Fruit fly (Drosophila melanogaster) whole organism, embryonic: ENCODE results near the gene CG10984.

Source experiments
- ATbp ChIP-seq: fragments of 200-800 bp; sonication (Bioruptor generic); optimal IDR thresholded peaks from 2 replicates; lab custom pipeline; 2017; ENCODE audit warnings: missing biosample characterization, mild to moderate bottlenecking, missing genetic modification characterization, missing genetic modification reagents
- Bteb2 ChIP-seq: fragments of 200-800 bp; sonication (Bioruptor generic); optimal IDR thresholded peaks from 2 replicates; lab custom pipeline; 2016; ENCODE audit warnings: missing biosample characterization, missing genetic modification characterization
- CG10654 ChIP-seq: fragments of 200-800 bp; sonication (Bioruptor generic); optimal IDR thresholded peaks from 2 replicates; lab custom pipeline; 2016; ENCODE audit warnings: missing biosample characterization, missing genetic modification characterization
- CG11456 ChIP-seq: fragments of 200-800 bp; sonication (Bioruptor generic); IDR thresholded peaks from 3 replicates; pipeline ENCODE4 v1.3.6; 2022; ENCODE audit warnings: missing biosample characterization, missing genetic modification characterization
- CG11723 ChIP-seq: fragments of 200-800 bp; sonication (Bioruptor generic); optimal IDR thresholded peaks from 2 replicates; lab custom pipeline; 2017; ENCODE audit warnings: missing biosample characterization, mild to moderate bottlenecking, missing genetic modification characterization
- CG12071 ChIP-seq: fragments of 200-800 bp; sonication (Bioruptor generic); optimal IDR thresholded peaks from 3 replicates; lab custom pipeline; 2018; ENCODE audit warnings: missing biosample characterization, mild to moderate bottlenecking, missing genetic modification characterization
- CG14050 ChIP-seq: fragments of 200-800 bp; sonication (Bioruptor generic); IDR thresholded peaks from 3 replicates; pipeline ENCODE4 v1.3.6; 2022; ENCODE audit warnings: missing biosample characterization, missing genetic modification characterization
- CG14441 ChIP-seq: fragments of 200-800 bp; sonication (Bioruptor generic); IDR thresholded peaks from 2 replicates; pipeline ENCODE4 v1.3.6; 2022; ENCODE audit warnings: missing biosample characterization, missing genetic modification characterization
- CG15011 ChIP-seq: fragments of 200-800 bp; sonication (Bioruptor generic); optimal IDR thresholded peaks from 3 replicates; lab custom pipeline; 2018; ENCODE audit warnings: missing biosample characterization, mild to moderate bottlenecking, missing genetic modification characterization
- CG1647 ChIP-seq: fragments of 200-800 bp; sonication (Bioruptor generic); optimal IDR thresholded peaks from 3 replicates; lab custom pipeline; 2016; ENCODE audit warnings: missing biosample characterization, missing genetic modification characterization
- CG18011 ChIP-seq: fragments of 200-800 bp; sonication (Bioruptor generic); optimal IDR thresholded peaks from 2 replicates; lab custom pipeline; 2017; ENCODE audit warnings: missing biosample characterization, missing genetic modification characterization, mild to moderate bottlenecking, moderate library complexity, missing genotype
- CG18619 ChIP-seq: fragments of 200-800 bp; sonication (Bioruptor generic); optimal IDR thresholded peaks from 3 replicates; lab custom pipeline; 2017; ENCODE audit warnings: missing biosample characterization, mild to moderate bottlenecking, missing genetic modification characterization
- CG2120 ChIP-seq: fragments of 200-800 bp; sonication (Bioruptor generic); optimal IDR thresholded peaks from 3 replicates; lab custom pipeline; 2016; ENCODE audit warnings: missing biosample characterization, missing genetic modification characterization
- CG2875 ChIP-seq: fragments of 200-800 bp; sonication (Bioruptor generic); optimal IDR thresholded peaks from 2 replicates; lab custom pipeline; 2017; ENCODE audit warnings: missing biosample characterization, mild to moderate bottlenecking, missing genetic modification characterization, missing genetic modification reagents
- CG3281 ChIP-seq: fragments of 200-800 bp; sonication (Bioruptor generic); optimal IDR thresholded peaks from 3 replicates; lab custom pipeline; 2017; ENCODE audit warnings: missing biosample characterization, mild to moderate bottlenecking, missing genetic modification characterization
- CG33213 ChIP-seq: fragments of 200-800 bp; sonication (Bioruptor generic); optimal IDR thresholded peaks from 3 replicates; lab custom pipeline; 2016; ENCODE audit warnings: missing biosample characterization, missing genetic modification characterization
- CG3995 ChIP-seq: fragments of 200-800 bp; sonication (Bioruptor generic); optimal IDR thresholded peaks from 3 replicates; lab custom pipeline; 2016; ENCODE audit warnings: missing biosample characterization, missing genetic modification characterization
- CG4328 ChIP-seq: fragments of 200-800 bp; sonication (Bioruptor generic); optimal IDR thresholded peaks from 3 replicates; lab custom pipeline; 2017; ENCODE audit warnings: missing biosample characterization, missing genetic modification reagents, missing genetic modification characterization
- CG6175 ChIP-seq: fragments of 200-800 bp; sonication (Bioruptor generic); IDR thresholded peaks from 3 replicates; pipeline ENCODE4 v1.3.6; 2022; ENCODE audit warnings: missing biosample characterization, missing genetic modification characterization
- CG6683 ChIP-seq: fragments of 200-800 bp; sonication (Bioruptor generic); optimal IDR thresholded peaks from 2 replicates; lab custom pipeline; 2017; ENCODE audit warnings: missing biosample characterization, mild to moderate bottlenecking, missing genetic modification characterization, missing genetic modification reagents
- CG7372 ChIP-seq: fragments of 200-800 bp; sonication (Bioruptor generic); IDR thresholded peaks from 2 replicates; pipeline ENCODE4 v1.3.6; 2022; ENCODE audit warnings: missing biosample characterization, missing genetic modification characterization
- CG7839 ChIP-seq: fragments of 200-800 bp; sonication (Bioruptor generic); optimal IDR thresholded peaks from 3 replicates; lab custom pipeline; 2018; ENCODE audit warnings: missing biosample characterization, mild to moderate bottlenecking, missing genetic modification characterization, moderate library complexity
- CG9609 ChIP-seq: fragments of 200-800 bp; sonication (Bioruptor generic); optimal IDR thresholded peaks from 3 replicates; lab custom pipeline; 2016; ENCODE audit warnings: missing biosample characterization, missing genetic modification characterization
- CG9932 ChIP-seq: fragments of 200-800 bp; sonication (Bioruptor generic); IDR thresholded peaks from 2 replicates; pipeline ENCODE4 v1.3.6; 2022; ENCODE audit warnings: missing biosample characterization, missing genetic modification characterization
- D19B ChIP-seq: fragments of 200-800 bp; sonication (Bioruptor generic); optimal IDR thresholded peaks from 2 replicates; lab custom pipeline; 2017; ENCODE audit warnings: missing biosample characterization, mild to moderate bottlenecking, missing genetic modification characterization
- Doc3 ChIP-seq: fragments of 200-800 bp; sonication (Bioruptor generic); IDR thresholded peaks from 3 replicates; pipeline ENCODE4 v1.3.6; 2022; ENCODE audit warnings: missing biosample characterization, missing genetic modification characterization; ENCODE audit not compliant: partially characterized antibody
- E2f2 ChIP-seq: fragments of 200-800 bp; sonication (Bioruptor generic); IDR thresholded peaks from 2 replicates; pipeline ENCODE4 v1.3.6; 2022; ENCODE audit warnings: missing biosample characterization, missing genetic modification characterization
- HmgD ChIP-seq: fragments of 200-800 bp; sonication (Bioruptor generic); optimal IDR thresholded peaks from 3 replicates; lab custom pipeline; 2016; ENCODE audit warnings: missing biosample characterization, missing genetic modification characterization
- MBD-R2 ChIP-seq: fragments of 200-800 bp; sonication (Bioruptor generic); IDR thresholded peaks from 2 replicates; pipeline ENCODE4 v1.3.6; 2022; ENCODE audit warnings: missing biosample characterization, missing genetic modification characterization
- Max ChIP-seq: fragments of 200-800 bp; sonication (Bioruptor generic); optimal IDR thresholded peaks from 2 replicates; lab custom pipeline; 2016; ENCODE audit warnings: missing biosample characterization, mild to moderate bottlenecking, missing genetic modification characterization
- Nf-YC ChIP-seq: fragments of 200-800 bp; optimal IDR thresholded peaks from 3 replicates; lab custom pipeline; 2019; ENCODE audit warnings: missing biosample characterization, mild to moderate bottlenecking, missing genetic modification characterization, moderate library complexity
- Oli ChIP-seq: fragments of 200-800 bp; sonication (Bioruptor generic); optimal IDR thresholded peaks from 2 replicates; lab custom pipeline; 2018; ENCODE audit warnings: missing biosample characterization, mild to moderate bottlenecking, missing genetic modification characterization, moderate library complexity
- Sox102F ChIP-seq: fragments of 200-800 bp; sonication (Bioruptor generic); optimal IDR thresholded peaks from 2 replicates; lab custom pipeline; 2018; ENCODE audit warnings: missing biosample characterization, mild to moderate bottlenecking, missing genetic modification characterization, moderate library complexity
- cg ChIP-seq: fragments of 200-800 bp; sonication (Bioruptor generic); optimal IDR thresholded peaks from 3 replicates; lab custom pipeline; 2019; ENCODE audit warnings: missing biosample characterization, mild to moderate bottlenecking, missing genetic modification characterization, moderate library complexity
- chinmo ChIP-seq: fragments of 200-800 bp; sonication (Bioruptor generic); IDR thresholded peaks from 4 replicates; pipeline ENCODE4 v1.3.6; 2022; ENCODE audit warnings: missing biosample characterization, missing genetic modification characterization; ENCODE audit not compliant: partially characterized antibody
- emc ChIP-seq: fragments of 200-800 bp; sonication (Bioruptor generic); optimal IDR thresholded peaks from 2 replicates; lab custom pipeline; 2016; ENCODE audit warnings: missing biosample characterization, missing genetic modification characterization
- exex ChIP-seq: fragments of 200-800 bp; sonication (Bioruptor generic); optimal IDR thresholded peaks from 4 replicates; lab custom pipeline; 2018; ENCODE audit warnings: missing biosample characterization, mild to moderate bottlenecking, missing genetic modification characterization, moderate library complexity
- fd102C ChIP-seq: fragments of 200-800 bp; sonication (Bioruptor generic); optimal IDR thresholded peaks from 2 replicates; lab custom pipeline; 2018; ENCODE audit warnings: missing biosample characterization, mild to moderate bottlenecking, missing genetic modification characterization, moderate library complexity
- fd96Cb ChIP-seq: fragments of 200-800 bp; sonication (Bioruptor generic); optimal IDR thresholded peaks from 2 replicates; lab custom pipeline; 2018; ENCODE audit warnings: missing biosample characterization, mild to moderate bottlenecking, missing genetic modification characterization, moderate library complexity
- fu2 ChIP-seq: fragments of 200-800 bp; sonication (Bioruptor generic); optimal IDR thresholded peaks from 2 replicates; lab custom pipeline; 2016; ENCODE audit warnings: missing biosample characterization, missing genetic modification characterization
- ham ChIP-seq: fragments of 200-800 bp; sonication (Bioruptor generic); IDR thresholded peaks from 2 replicates; pipeline ENCODE4 v1.3.6; 2022; ENCODE audit warnings: missing biosample characterization, missing genetic modification characterization
- inv ChIP-seq: fragments of 200-800 bp; sonication (Bioruptor generic); IDR thresholded peaks from 2 replicates; pipeline ENCODE4 v1.3.6; 2022; ENCODE audit warnings: missing biosample characterization, missing genetic modification characterization; ENCODE audit not compliant: partially characterized antibody
- mam ChIP-seq: fragments of 200-800 bp; sonication (Bioruptor generic); optimal IDR thresholded peaks from 3 replicates; lab custom pipeline; 2016; ENCODE audit warnings: missing biosample characterization, missing genetic modification characterization
- onecut ChIP-seq: fragments of 200-800 bp; sonication (Bioruptor generic); IDR thresholded peaks from 2 replicates; pipeline ENCODE4 v1.3.6; 2022; ENCODE audit warnings: missing biosample characterization, missing genetic modification characterization
- pb ChIP-seq: fragments of 200-800 bp; sonication (Bioruptor generic); optimal IDR thresholded peaks from 3 replicates; lab custom pipeline; 2016; ENCODE audit warnings: missing biosample characterization, missing genetic modification characterization
- pros ChIP-seq: fragments of 200-800 bp; sonication (Bioruptor generic); optimal IDR thresholded peaks from 3 replicates; lab custom pipeline; 2019; ENCODE audit warnings: missing biosample characterization, mild to moderate bottlenecking, missing genetic modification characterization, moderate library complexity
- pzg ChIP-seq: fragments of 200-800 bp; sonication (Bioruptor generic); optimal IDR thresholded peaks from 3 replicates; lab custom pipeline; 2018; ENCODE audit warnings: missing biosample characterization, mild to moderate bottlenecking, missing genetic modification characterization, moderate library complexity
- sc ChIP-seq, 3 experiments: fragments of >200 bp in 2 of 3; fragments of 200-800 bp in 1 of 3; sonication (Bioruptor generic) in 1 of 3; optimal IDR thresholded peaks; 2 replicates in 2 of 3; 3 replicates in 1 of 3; lab custom pipeline; 2017; ENCODE audit warnings: mild to moderate bottlenecking in 1 of 3, missing biosample characterization in 1 of 3, missing genetic modification characterization in 1 of 3, missing genetic modification reagents in 1 of 3
- slou ChIP-seq: fragments of 200-800 bp; sonication (Bioruptor generic); optimal IDR thresholded peaks from 3 replicates; lab custom pipeline; 2016; ENCODE audit warnings: missing biosample characterization, missing genetic modification characterization
- so ChIP-seq: fragments of 200-800 bp; sonication (Bioruptor generic); IDR thresholded peaks from 3 replicates; pipeline ENCODE4 v1.3.6; 2022; ENCODE audit warnings: missing biosample characterization, missing genetic modification characterization
- stc ChIP-seq: fragments of 200-800 bp; sonication (Bioruptor generic); IDR thresholded peaks from 2 replicates; pipeline ENCODE4 v1.3.6; 2022; ENCODE audit warnings: missing biosample characterization, missing genetic modification characterization

CG10984 gene

DNA sequence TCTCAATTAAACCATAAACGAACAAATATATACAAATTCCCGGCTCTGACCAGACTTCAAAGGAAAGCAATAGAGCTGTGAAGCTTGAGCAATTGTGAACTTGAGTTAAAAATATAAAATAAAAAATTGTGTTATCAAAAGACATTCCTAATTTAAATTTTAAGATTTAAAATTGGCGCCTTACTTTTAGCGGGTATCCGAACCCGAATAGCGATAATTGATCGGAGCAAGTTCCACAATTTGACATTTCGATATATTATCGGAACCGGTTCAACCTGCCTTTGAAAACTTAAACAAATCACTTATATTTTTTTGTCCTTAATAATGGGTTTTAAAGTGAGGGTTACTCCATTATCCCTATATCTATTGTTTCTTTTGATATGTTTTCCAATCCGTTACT lies 17.2 kb upstream of the CG10984 start:
- TF ChIP-seq CG10654 (GFP tag; lab: Kevin White, UChicago) = no peak
- TF ChIP-seq ham (GFP tag; lab: Robert Waterston, UW) = no peak
- TF ChIP-seq CG2120 = no peak
- no peak for TF ChIP-seq CG14441 (GFP tag; lab: Robert Waterston, UW)
- TF ChIP-seq CG9932 (GFP tag; lab: Robert Waterston, UW) = no peak
- no peak for TF ChIP-seq Sox102F (GFP tag; lab: Kevin White, UChicago)
- no peak for TF ChIP-seq so (GFP tag; lab: Robert Waterston, UW)
- TF ChIP-seq CG18619 (GFP tag; lab: Kevin White, UChicago) = no peak
- no peak for TF ChIP-seq CG12071 (GFP tag; lab: Kevin White, UChicago)
- TF ChIP-seq CG18011 = no peak
- no peak for TF ChIP-seq CG9609
- no peak for TF ChIP-seq pros (GFP tag; lab: Kevin White, UChicago)
- no peak for TF ChIP-seq fd102C
- TF ChIP-seq exex (tag; lab: Kevin White, UChicago) = no peak
- TF ChIP-seq MBD-R2 (GFP tag; lab: Robert Waterston, UW) = no peak
- no peak for TF ChIP-seq fu2 (GFP tag; lab: Kevin White, UChicago)
- TF ChIP-seq pzg (GFP tag; lab: Kevin White, UChicago) = peak; percentile 48
- TF ChIP-seq CG1647 (GFP tag; lab: Kevin White, UChicago) = no peak
- no peak for TF ChIP-seq slou
- TF ChIP-seq CG3995 (GFP tag; lab: Kevin White, UChicago) = no peak
- peak; percentile 47; the same call in 1 of the 2 replicates for TF ChIP-seq inv (GFP tag; lab: Robert Waterston, UW)
- no peak for TF ChIP-seq Nf-YC (tag; lab: Kevin White, UChicago)
- TF ChIP-seq pb (GFP tag; lab: Kevin White, UChicago) = no peak
- no peak for TF ChIP-seq Bteb2 (GFP tag; lab: Kevin White, UChicago)
- no peak for TF ChIP-seq CG7839 (tag; lab: Kevin White, UChicago)
- no peak for TF ChIP-seq CG11723
- TF ChIP-seq Oli (tag; lab: Kevin White, UChicago) = no peak
- TF ChIP-seq CG4328 (GFP tag; lab: Kevin White, UChicago) = no peak
- no peak for TF ChIP-seq Max (GFP tag; lab: Kevin White, UChicago)
- TF ChIP-seq mam (GFP tag; lab: Kevin White, UChicago) = no peak
- TF ChIP-seq CG15011 (GFP tag; lab: Kevin White, UChicago) = no peak
- peak; percentile 100 for TF ChIP-seq E2f2 (GFP tag; lab: Robert Waterston, UW)
- no peak for TF ChIP-seq CG11456 (GFP tag; lab: Robert Waterston, UW)
- TF ChIP-seq CG2875 (GFP tag; lab: Kevin White, UChicago) = no peak
- TF ChIP-seq D19B (GFP tag; lab: Kevin White, UChicago) = no peak
- TF ChIP-seq HmgD (GFP tag; lab: Kevin White, UChicago) = no peak
- no peak for TF ChIP-seq CG14050 (GFP tag; lab: Robert Waterston, UW)
- TF ChIP-seq stc = no peak
- no peak for TF ChIP-seq CG33213 (GFP tag; lab: Kevin White, UChicago)
- no peak for TF ChIP-seq CG7372
- no peak for TF ChIP-seq CG6683 (GFP tag; lab: Kevin White, UChicago)
- no peak for TF ChIP-seq cg
- no peak for TF ChIP-seq sc (optimal IDR thresholded peaks at IDR 0.05; lab: Kevin White, UChicago)
- no peak for TF ChIP-seq sc (GFP tag; optimal IDR thresholded peaks at IDR 0.05; lab: Kevin White, UChicago)
- TF ChIP-seq CG6175 (GFP tag; lab: Robert Waterston, UW) = no peak
- no peak for TF ChIP-seq fd96Cb (tag; lab: Kevin White, UChicago)
- no peak for TF ChIP-seq onecut
- peak; percentile 48; the same call in 2 of the 3 replicates for TF ChIP-seq Doc3 (GFP tag; lab: Robert Waterston, UW)
- no peak for TF ChIP-seq emc (GFP tag; lab: Kevin White, UChicago)
- no peak for TF ChIP-seq CG3281
- no peak for TF ChIP-seq ATbp
- TF ChIP-seq chinmo (GFP tag; lab: Robert Waterston, UW) = peak; percentile 66; the same call in 1 of the 4 replicates
